Fruit fly (Drosophila melanogaster) whole organism, larva: Measurements from ENCODE around the gene CG31668.

ENCODE experiments used
- noc ChIP-seq: fragments of 200-800 bp; sonication (Bioruptor generic); optimal IDR thresholded peaks from 3 replicates; lab custom pipeline; 2019; ENCODE audit warnings: missing biosample characterization, mild to moderate bottlenecking, missing genetic modification characterization, moderate library complexity

Gene CG31668

DNA sequence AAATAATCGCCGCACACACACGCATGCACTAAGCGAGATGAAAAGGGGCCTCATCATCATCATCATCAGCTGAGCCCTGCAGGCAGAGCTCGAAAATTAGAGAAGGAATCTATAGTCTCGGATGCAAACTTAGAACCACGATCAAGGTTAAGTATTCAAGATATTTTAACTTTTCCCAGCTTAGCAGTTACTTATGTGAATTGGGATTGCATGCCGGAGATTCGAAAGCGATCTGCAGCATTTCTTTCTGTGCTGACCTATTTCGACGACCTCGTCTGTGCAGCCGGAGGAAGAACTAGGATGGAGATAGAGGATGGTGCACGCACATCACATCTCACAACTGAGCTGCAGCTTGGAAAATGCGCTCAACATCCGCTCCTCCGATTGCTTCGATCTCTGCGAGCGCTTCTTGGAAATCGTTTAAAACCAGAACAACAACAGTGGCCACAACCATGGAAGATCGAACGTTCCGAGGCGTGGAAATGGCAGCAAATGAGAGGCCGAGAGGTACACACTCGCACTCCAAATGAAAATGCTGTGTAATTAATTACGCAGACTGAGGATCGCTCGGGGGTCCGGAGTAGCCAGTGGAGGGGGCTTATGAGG is 23.1 kb downstream of the CG31668 start:
- no peak for TF ChIP-seq noc

DNA sequence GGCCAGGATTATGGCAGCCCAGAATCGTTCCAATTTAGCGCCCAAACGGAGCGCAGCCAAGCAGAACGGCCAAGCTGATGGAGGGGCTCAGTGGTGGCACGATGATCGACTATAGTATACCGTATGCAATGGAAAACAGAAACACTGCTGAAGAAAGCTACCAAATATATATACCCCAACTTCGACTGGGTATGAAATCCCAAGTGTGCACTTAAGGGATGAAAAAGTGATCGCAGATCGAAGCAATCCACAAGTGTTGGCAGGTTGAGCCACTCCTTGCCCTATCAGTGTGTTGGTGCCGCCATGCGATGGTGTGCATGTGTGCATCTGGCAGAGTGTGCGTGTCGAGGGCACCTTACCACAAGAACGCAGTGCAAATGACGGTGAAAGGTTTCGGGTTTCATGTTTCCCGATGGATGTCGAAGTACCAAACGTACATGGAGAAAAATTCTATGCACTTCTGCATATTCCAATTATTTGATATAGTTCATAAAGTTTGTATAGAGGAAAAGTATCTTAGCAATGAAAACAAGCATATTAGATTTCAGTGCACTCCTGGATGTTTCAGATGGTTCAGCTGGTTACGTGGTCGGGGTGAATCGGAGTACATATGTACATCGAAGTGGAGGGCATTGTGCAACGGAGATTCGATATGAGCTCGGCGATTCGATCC is 23.9 kb downstream of the CG31668 start:
- no peak for TF ChIP-seq noc

DNA sequence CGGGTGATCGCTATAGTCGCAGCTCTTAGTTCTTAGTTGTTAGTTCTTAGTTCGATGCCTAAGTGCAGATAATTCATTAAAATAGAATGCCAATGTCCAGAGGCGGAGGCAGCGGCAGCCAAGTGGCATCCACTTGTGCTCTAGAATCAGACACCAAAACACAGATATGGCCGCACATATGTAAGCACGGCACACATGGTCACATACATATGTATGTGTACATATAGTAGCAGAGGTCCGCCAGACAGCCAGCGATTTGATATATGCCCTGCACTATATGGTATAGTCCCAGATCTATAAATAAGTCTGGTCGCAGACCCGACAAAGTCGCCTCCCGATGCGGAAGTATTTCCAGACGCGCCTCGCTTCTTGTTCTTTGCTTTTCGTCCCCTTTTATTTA is 25.3 kb downstream of the CG31668 start:
- TF ChIP-seq noc: no peak

DNA sequence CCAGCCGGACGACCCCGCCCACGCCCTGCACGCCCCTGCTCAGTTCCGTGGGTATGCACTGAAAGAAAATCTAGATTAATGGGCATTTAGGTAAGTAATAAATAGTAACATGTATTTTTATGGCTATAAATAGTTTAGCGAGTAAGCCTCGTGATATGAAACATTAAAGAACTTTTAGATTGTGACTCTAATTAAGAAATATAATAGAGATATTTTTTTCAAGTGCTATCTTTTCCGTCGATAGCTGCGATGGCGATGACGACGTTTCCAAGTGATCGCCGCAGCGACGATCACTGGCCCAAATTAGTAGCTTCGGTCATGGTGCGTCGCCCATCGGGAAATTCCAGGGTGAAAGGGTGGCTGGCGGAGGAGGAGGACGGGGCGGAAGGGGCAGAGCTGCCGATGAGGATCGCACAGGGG is 25.8 kb downstream of the CG31668 start:
- TF ChIP-seq noc: peak; percentile 37

DNA sequence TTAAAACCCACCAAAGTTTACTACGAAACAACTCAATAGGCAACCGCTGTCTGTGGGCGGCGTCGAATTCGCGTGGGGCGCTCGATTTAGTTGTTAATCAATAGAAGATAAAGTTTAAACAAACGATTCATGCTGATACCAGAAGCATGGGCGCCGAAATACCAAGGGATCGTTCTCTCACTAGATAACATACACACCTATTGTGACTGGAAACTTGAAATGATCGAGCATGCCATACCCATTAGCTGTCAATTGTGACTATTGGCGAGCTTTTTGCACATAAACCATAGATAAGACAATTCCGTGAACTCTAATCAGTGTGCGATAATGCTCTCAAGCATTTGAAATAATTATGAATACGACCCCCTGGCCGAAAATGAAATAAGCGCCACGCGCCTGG is 26.6 kb downstream of the CG31668 start:
- peak; percentile 64 for TF ChIP-seq noc

DNA sequence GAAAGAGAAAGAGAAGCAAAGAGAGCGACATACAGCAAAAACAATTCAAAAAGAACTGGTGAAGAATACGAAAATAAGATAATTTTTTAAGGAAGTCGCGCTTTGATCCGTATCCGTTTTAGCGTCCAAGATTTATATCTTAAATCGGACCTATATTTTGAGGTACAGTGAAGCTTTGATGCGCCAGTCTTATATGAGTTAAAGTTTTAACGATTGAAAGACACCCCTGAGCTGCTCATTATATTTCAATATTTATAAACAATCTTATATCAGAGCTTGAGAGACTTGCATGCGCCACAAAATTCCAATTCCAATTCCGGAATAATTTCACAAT is 27.2 kb downstream of the CG31668 start:
- TF ChIP-seq noc: no peak

DNA sequence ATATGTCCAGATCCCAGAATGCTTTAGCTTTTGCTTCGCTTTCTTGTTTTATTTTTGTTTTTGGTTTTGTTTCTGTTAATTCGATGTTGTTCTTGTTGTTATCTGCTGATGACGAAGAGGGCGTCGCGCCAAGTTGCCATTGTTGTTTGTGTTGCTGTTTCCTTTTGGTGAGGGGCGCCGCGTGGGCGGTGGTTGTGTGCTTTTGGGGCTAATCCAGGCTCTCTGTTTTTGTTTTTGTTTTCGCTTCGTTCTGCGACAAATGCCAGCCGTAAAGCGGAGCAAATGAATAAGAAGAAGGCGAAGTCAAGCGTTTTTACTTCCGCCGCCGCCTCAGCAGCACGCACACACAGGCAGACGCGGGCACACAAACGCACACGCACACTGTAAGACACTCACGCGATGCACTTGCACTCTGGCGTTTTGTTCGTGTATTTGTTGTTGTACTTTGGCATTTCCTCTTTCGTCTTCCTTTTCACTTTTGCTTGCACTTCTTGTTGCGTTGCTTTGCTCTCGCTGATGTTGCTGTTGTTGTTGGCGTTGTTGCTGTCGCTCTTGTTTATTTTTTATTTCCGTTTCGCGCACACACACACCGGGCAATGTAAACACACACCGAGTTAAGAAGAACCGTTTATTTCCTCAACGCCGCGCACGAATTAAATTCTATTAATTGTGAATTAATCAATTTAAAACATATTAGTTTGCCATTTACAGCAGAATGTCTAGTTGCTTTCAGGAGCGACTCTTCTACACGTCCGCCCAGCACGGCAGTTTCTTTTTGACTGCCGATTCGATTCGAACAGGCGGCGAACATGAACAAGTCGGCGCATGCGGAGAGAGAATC is 27.8 kb downstream of the CG31668 start, which contains the start of gene aop:
Gene aop (minus strand): TSS at position 786 of the 841 bp plus-strand sequence.
- no peak for TF ChIP-seq noc

DNA sequence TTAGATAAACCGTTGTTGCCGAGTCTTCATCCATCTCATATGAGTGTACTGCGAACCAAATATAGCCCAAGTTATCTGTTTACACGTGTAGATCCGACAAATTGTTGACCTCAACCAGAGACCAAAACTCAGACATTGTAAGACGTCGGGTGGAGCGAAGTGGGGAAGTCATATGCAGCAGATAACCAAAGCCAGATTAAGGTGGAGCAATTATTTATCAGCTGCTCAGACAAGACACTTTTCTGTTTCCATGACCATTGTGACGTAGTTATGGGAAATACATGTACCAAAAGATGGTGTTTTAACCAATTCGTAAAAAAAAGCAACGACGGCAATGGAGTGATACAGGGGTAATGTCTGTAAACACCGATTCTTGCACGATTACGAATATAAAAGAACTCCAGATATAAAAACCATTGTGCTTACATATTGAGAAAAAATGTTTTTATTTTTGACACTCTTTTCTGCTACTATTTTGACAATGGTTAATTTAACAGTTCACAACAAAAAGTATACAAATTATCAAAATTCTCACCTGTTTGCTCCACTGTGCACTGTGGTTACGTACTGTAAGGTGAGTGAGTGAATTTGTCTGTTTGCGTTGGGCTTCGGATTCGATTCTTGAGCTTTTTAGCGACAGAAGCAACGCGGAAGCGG is 28.5 kb downstream of the CG31668 start:
- peak; percentile 38 for TF ChIP-seq noc

DNA sequence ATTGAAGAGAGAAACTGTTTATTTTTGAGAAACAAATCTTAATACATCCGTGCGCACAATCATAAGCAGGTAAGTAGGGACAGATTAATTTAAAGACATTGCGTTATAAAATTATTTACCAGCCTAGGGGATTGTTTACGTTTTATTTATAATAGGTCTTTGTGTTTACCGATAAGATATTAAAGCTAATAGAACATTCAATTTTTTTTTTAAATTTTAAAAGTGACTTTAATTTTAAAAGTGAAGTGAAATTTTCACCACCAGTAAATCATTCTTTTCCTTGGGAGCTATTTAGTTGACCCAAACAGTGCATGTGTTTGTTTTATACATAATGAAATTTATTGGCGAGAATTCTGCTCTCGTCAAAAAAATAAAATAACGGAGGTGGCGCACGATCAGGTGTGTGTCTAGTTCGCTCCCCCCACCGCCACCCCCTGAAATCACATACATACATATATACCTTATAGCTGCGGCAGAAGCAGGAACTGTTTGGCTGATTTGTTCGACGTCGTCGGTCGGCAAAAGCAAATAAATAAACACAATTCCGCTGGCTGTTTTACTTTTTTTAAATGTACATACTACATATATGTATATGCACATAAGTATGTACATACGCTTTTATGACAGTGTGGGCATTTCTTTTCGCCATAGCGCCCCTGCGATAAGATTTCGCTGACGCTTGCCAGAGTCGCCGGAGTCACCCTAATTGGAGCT is 29.9 kb downstream of the CG31668 start:
- peak; percentile 95 for TF ChIP-seq noc

DNA sequence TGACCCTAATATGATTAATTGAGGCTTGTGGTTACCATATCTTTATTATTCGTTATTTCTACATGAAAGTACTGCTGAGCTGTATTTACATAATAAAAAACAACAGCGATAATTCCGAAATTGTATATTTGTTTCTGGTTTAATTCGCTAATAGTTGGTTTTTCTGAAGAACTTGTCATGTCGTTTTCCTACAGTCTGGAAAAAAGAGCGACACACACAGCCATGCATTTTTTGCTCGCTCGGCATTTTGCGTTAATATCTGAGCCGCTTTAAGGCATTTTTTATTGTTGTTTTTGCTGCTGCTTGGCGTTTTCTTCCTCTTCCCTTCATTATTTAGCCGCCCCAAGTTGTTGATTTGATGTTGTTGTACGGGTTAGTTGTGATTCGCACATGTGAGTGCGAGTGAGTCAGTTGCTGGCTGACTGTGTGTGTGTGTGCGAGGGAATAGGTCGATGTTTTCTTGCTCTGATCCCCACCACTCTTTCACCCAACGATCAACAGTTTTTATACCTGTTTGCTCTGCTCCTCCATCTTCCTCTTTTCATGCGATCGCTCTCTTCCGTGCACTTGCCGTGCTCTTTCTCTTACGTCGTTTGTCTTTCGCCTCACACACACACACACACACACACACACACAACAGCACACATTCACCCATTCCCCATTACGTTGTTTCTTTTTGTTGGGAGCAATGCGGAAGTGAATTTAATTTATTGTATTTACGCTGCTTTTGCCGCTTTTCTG is 30.7 kb downstream of the CG31668 start:
- peak; percentile 41 for TF ChIP-seq noc

DNA sequence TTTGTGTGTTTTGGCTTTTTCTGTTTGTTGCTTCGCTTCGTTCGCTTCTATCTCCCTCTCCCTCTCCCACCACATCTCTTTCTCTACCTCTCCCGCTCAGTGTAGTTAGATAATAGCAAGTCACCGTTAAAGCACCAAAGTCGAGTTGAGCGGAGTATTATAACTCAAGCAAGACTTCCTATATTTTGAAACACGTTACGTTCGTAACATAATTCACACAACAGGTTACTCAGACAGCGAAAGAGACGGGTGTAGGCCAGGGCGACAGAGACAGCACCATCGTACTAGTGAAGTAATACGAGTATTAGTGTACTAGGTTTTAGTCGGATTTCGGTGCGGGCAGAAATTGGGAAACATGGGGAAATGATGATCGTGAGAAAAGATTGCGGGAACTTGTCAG is 32.4 kb downstream of the CG31668 start:
- TF ChIP-seq noc: no peak

DNA sequence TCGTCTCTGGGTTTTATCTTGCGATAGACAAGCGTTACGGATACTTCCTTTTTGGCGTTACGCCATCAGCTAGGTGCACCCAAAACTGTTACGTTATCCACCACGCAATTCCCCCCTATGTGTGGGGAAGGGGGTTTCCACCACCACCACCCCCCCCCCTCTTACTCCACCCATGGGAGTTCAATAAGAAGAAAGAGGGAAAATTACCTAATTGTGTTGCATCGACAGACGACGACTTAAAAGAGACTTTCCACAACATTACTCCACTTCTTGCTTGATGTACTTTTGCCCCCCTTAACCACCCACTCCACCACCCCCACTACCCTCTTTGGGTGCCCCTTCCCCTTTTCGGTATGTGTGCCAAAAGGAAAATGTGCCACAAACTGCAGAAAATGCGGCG is 32.8 kb downstream of the CG31668 start:
- TF ChIP-seq noc: no peak

DNA sequence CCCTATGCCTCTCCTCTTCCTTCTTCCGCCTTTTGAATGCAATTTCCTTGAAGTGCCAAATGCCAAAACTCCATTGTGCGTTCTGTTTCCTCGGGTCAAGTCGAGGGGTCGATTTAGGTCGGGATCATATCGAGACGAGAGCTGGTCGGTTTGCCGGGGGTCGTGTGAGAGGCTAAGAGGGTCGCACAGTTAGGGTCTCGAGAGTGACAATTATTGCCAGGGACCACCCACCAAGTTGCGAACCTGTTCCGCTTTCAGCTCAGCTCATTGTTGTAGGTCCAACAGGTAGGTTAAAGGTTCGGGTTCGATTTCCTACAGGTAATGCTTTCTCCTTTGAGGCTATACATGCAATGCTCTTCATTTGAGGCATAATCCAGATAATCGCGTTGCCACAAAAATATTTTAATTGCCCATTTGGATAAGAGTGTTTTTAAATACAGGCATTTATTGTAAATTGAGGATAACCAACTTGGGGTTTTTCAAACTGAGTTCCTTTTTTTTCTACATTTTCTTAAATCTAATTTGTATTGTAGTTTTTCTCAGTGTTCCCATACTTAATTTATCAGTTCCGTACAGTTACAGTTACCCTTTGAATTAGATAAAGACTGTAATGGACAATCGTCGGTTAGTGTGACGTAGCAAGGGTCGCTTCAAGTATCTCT is 33.4 kb downstream of the CG31668 start:
- TF ChIP-seq noc: no peak

DNA sequence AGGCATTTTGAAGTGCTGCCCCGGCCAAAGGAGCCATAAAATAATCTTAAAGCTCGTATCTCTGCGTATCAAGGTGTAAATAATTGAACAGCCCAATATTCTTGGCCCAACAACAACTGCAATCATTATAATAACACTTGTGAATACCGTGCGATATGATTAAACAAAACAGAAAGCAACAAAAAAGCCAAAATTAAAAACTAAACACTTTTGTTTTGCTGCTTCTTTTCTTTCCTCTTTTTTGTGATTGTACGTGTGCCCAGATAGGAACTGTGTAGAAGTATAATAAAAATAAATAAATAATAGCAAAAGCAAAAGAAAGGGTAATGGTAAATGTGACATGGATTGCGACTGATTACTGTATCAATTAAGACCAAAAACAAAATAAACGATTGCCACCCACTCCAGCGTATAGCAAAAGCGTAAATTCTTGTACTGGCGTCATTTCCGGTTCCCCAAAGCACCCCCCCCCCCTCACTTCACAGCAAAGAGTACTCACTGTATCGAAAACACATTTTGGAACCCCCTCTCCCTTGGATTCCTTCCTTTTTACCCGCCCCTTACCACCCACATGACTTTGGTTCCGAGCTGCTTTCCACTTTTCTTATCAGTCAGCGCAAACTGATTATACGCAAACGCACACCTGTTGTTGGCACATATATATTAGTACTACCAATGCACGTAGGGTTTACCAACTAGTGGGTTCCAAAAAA is 34.4 kb downstream of the CG31668 start:
- peak; percentile 75 for TF ChIP-seq noc
